Fruit fly (Drosophila melanogaster): Measurements from ENCODE around the gene CG5280.

The CG5280 gene

dm6 chr3L:8985848-8986320 is 4.1 kb downstream of the CG5280 start, which contains the start of gene Galk (continued):
- peak; percentile 97 for TF ChIP-seq grau (tag; optimal IDR thresholded peaks at IDR 0.05)
- TF ChIP-seq B-H1 (GFP tag; IDR thresholded peaks at IDR 0.05): peak; percentile 58
- TF ChIP-seq Fer3 (tag; optimal IDR thresholded peaks at IDR 0.05): peak; percentile 67
- no peak for TF ChIP-seq Sry-β (GFP tag; optimal IDR thresholded peaks at IDR 0.05)
- peak; percentile 46 for TF ChIP-seq CG1792 (GFP tag; optimal IDR thresholded peaks at IDR 0.05)
- TF ChIP-seq dan (GFP tag; IDR thresholded peaks at IDR 0.05): no peak
- TF ChIP-seq CG3847 (GFP tag; IDR thresholded peaks at IDR 0.05): peak; percentile 63; the same call in 1 of the 2 replicates
- no peak for TF ChIP-seq vnd (GFP tag; IDR thresholded peaks at IDR 0.05; ENCODE audit: partially characterized antibody)
- TF ChIP-seq Rfx (GFP tag; IDR thresholded peaks at IDR 0.05): peak; percentile 93
- peak; percentile 56 for TF ChIP-seq Jarid2 (GFP tag; optimal IDR thresholded peaks at IDR 0.05)
- TF ChIP-seq pum (GFP tag; optimal IDR thresholded peaks at IDR 0.05): no peak
- peak; percentile 34; the same call in 1 of the 3 replicates for TF ChIP-seq CG2199 (GFP tag; IDR thresholded peaks at IDR 0.05)
- TF ChIP-seq CG8944 (GFP tag; optimal IDR thresholded peaks at IDR 0.05): peak; percentile 27
- TF ChIP-seq ewg (GFP tag; optimal IDR thresholded peaks at IDR 0.05): no peak
- TF ChIP-seq Lim3 (GFP tag; IDR thresholded peaks at IDR 0.05): no peak
- TF ChIP-seq yki (optimal IDR thresholded peaks at IDR 0.05): no peak
- no peak for TF ChIP-seq br (optimal IDR thresholded peaks at IDR 0.05)
- peak; percentile 93 for TF ChIP-seq mirr (GFP tag; optimal IDR thresholded peaks at IDR 0.05)
- peak; percentile 26 for TF ChIP-seq CG31365 (tag; optimal IDR thresholded peaks at IDR 0.05)
- peak; percentile 90 for TF ChIP-seq slbo (GFP tag; IDR thresholded peaks at IDR 0.05)
- no peak for TF ChIP-seq klu (GFP tag; IDR thresholded peaks at IDR 0.05)
- peak; percentile 5 for TF ChIP-seq CG2712 (tag; optimal IDR thresholded peaks at IDR 0.05)
- no peak for TF ChIP-seq HLH4C (GFP tag; IDR thresholded peaks at IDR 0.05; ENCODE audit: partially characterized antibody)
- TF ChIP-seq CG18764 (GFP tag; optimal IDR thresholded peaks at IDR 0.05): no peak
- TF ChIP-seq nau (GFP tag; optimal IDR thresholded peaks at IDR 0.05): no peak
- no peak for TF ChIP-seq D19B (GFP tag; optimal IDR thresholded peaks at IDR 0.05)
- peak; percentile 36 for TF ChIP-seq CG11504 (tag; optimal IDR thresholded peaks at IDR 0.05)
- peak; percentile 86 for TF ChIP-seq CG16779 (GFP tag; IDR thresholded peaks at IDR 0.05)
- TF ChIP-seq nmo (GFP tag; optimal IDR thresholded peaks at IDR 0.05): no peak
- no peak for TF ChIP-seq Vsx1 (GFP tag; optimal IDR thresholded peaks at IDR 0.05)
- peak; percentile 31; the same call in 1 of the 2 replicates for TF ChIP-seq HLH3B (GFP tag; IDR thresholded peaks at IDR 0.05)
- peak; percentile 5 for TF ChIP-seq CG3163 (GFP tag; optimal IDR thresholded peaks at IDR 0.05)
- TF ChIP-seq Doc3 (GFP tag; IDR thresholded peaks at IDR 0.05; ENCODE audit: partially characterized antibody): no peak
- peak; percentile 75 for TF ChIP-seq gsb (GFP tag; IDR thresholded peaks at IDR 0.05)
- TF ChIP-seq Usf (GFP tag; optimal IDR thresholded peaks at IDR 0.05): no peak
- no peak for TF ChIP-seq fd96Cb (tag; optimal IDR thresholded peaks at IDR 0.05)
- TF ChIP-seq CG7357 (GFP tag; IDR thresholded peaks at IDR 0.05): no peak; the same call in 2 of the 3 replicates
- TF ChIP-seq tup (GFP tag; optimal IDR thresholded peaks at IDR 0.05): peak; percentile 39
- TF ChIP-seq CG1529 (GFP tag; optimal IDR thresholded peaks at IDR 0.05): peak; percentile 26
- TF ChIP-seq CG8089 (GFP tag; optimal IDR thresholded peaks at IDR 0.05): no peak
- peak; percentile 46; the same call in 1 of the 2 replicates for TF ChIP-seq CG14014 (GFP tag; IDR thresholded peaks at IDR 0.05)
- TF ChIP-seq Lhr (GFP tag; optimal IDR thresholded peaks at IDR 0.05): no peak
- TF ChIP-seq rib (GFP tag; IDR thresholded peaks at IDR 0.05): peak; percentile 40; the same call in 1 of the 2 replicates
- TF ChIP-seq CG15479 (GFP tag; optimal IDR thresholded peaks at IDR 0.05): no peak
- TF ChIP-seq ATbp (GFP tag; optimal IDR thresholded peaks at IDR 0.05): peak; percentile 83
- peak; percentile 87 for TF ChIP-seq NFAT (GFP tag; IDR thresholded peaks at IDR 0.05)
- no peak for TF ChIP-seq dm (GFP tag; optimal IDR thresholded peaks at IDR 0.05)
- TF ChIP-seq CG12236 (GFP tag; optimal IDR thresholded peaks at IDR 0.05): no peak
- peak; percentile 53; the same call in 1 of the 3 replicates for TF ChIP-seq Aef1 (GFP tag; IDR thresholded peaks at IDR 0.05)
- no peak for TF ChIP-seq CG3995 (GFP tag; optimal IDR thresholded peaks at IDR 0.05)
- peak; percentile 17 for TF ChIP-seq Bteb2 (GFP tag; optimal IDR thresholded peaks at IDR 0.05)
- TF ChIP-seq chinmo (GFP tag; IDR thresholded peaks at IDR 0.05; ENCODE audit: partially characterized antibody): no peak
